Fruit fly (Drosophila melanogaster) whole organism, embryonic: ENCODE data around the gene CG8329.

Experiments used
- CG10147 ChIP-seq: fragments of 200-800 bp; sonication (Bioruptor generic); optimal IDR thresholded peaks from 2 replicates; lab custom pipeline; 2019; ENCODE audit warnings: missing biosample characterization, mild to moderate bottlenecking, missing genetic modification characterization, moderate library complexity
- CG10274 ChIP-seq: fragments of 200-800 bp; sonication (Bioruptor generic); optimal IDR thresholded peaks from 3 replicates; lab custom pipeline; 2017; ENCODE audit warnings: missing biosample characterization, mild to moderate bottlenecking, missing genetic modification characterization
- CG11085 ChIP-seq: fragments of 200-800 bp; sonication (Bioruptor generic); IDR thresholded peaks from 2 replicates; pipeline ENCODE4 v1.3.6; 2022; ENCODE audit warnings: missing biosample characterization, missing genetic modification characterization
- CG13287 ChIP-seq: fragments of 200-800 bp; sonication (Bioruptor generic); IDR thresholded peaks from 2 replicates; pipeline ENCODE4 v1.3.6; 2022; ENCODE audit warnings: missing biosample characterization, missing genetic modification characterization; ENCODE audit not compliant: partially characterized antibody
- CG13424 ChIP-seq: fragments of 200-800 bp; sonication (Bioruptor generic); optimal IDR thresholded peaks from 2 replicates; lab custom pipeline; 2019; ENCODE audit warnings: missing biosample characterization, mild to moderate bottlenecking, missing genetic modification characterization, moderate library complexity
- CG14860 ChIP-seq: fragments of 200-800 bp; sonication (Bioruptor generic); IDR thresholded peaks from 3 replicates; pipeline ENCODE4 v1.3.6; 2022; ENCODE audit warnings: missing biosample characterization, missing genetic modification characterization; ENCODE audit not compliant: partially characterized antibody
- CG1602 ChIP-seq: fragments of 200-800 bp; sonication (Bioruptor generic); optimal IDR thresholded peaks from 3 replicates; lab custom pipeline; 2016; ENCODE audit warnings: missing biosample characterization, missing genetic modification characterization
- CG17328 ChIP-seq: fragments of 200-800 bp; sonication (Bioruptor generic); IDR thresholded peaks from 2 replicates; pipeline ENCODE4 v1.3.6; 2022; ENCODE audit warnings: missing biosample characterization, missing genetic modification characterization
- CG18011 ChIP-seq: fragments of 200-800 bp; sonication (Bioruptor generic); optimal IDR thresholded peaks from 2 replicates; lab custom pipeline; 2017; ENCODE audit warnings: missing biosample characterization, missing genetic modification characterization, mild to moderate bottlenecking, moderate library complexity, missing genotype
- CG18764 ChIP-seq: fragments of 200-800 bp; sonication (Bioruptor generic); optimal IDR thresholded peaks from 3 replicates; lab custom pipeline; 2016; ENCODE audit warnings: missing biosample characterization, missing genetic modification characterization
- CG2120 ChIP-seq: fragments of 200-800 bp; sonication (Bioruptor generic); optimal IDR thresholded peaks from 3 replicates; lab custom pipeline; 2016; ENCODE audit warnings: missing biosample characterization, missing genetic modification characterization
- CG31441 ChIP-seq: fragments of 200-800 bp; sonication (Bioruptor generic); IDR thresholded peaks from 2 replicates; pipeline ENCODE4 v1.3.6; 2022; ENCODE audit warnings: missing biosample characterization, missing genetic modification characterization
- CG3995 ChIP-seq: fragments of 200-800 bp; sonication (Bioruptor generic); optimal IDR thresholded peaks from 3 replicates; lab custom pipeline; 2016; ENCODE audit warnings: missing biosample characterization, missing genetic modification characterization
- CG4617 ChIP-seq: fragments of 200-800 bp; sonication (Bioruptor generic); optimal IDR thresholded peaks from 3 replicates; lab custom pipeline; 2016; ENCODE audit warnings: missing biosample characterization, missing genetic modification characterization, borderline replicate concordance
- CG5180 ChIP-seq: fragments of 200-800 bp; sonication (Bioruptor generic); optimal IDR thresholded peaks from 3 replicates; lab custom pipeline; 2017; ENCODE audit warnings: missing biosample characterization, missing genetic modification characterization, mild to moderate bottlenecking, moderate library complexity, missing genetic modification reagents
- CG7372 ChIP-seq: fragments of 200-800 bp; sonication (Bioruptor generic); IDR thresholded peaks from 2 replicates; pipeline ENCODE4 v1.3.6; 2022; ENCODE audit warnings: missing biosample characterization, missing genetic modification characterization
- CG7556 ChIP-seq: fragments of 200-800 bp; sonication (Bioruptor generic); optimal IDR thresholded peaks from 2 replicates; lab custom pipeline; 2017; ENCODE audit warnings: missing biosample characterization, mild to moderate bottlenecking, missing genetic modification characterization
- CG7786 ChIP-seq: fragments of 200-800 bp; sonication (Bioruptor generic); optimal IDR thresholded peaks from 2 replicates; lab custom pipeline; 2016; ENCODE audit warnings: missing biosample characterization, missing genetic modification characterization
- CG9215 ChIP-seq: fragments of 200-800 bp; sonication (Bioruptor generic); IDR thresholded peaks from 2 replicates; pipeline ENCODE4 v1.3.6; 2022; ENCODE audit warnings: missing biosample characterization, missing genetic modification characterization
- Dip3 ChIP-seq: fragments of 200-800 bp; sonication (Bioruptor generic); optimal IDR thresholded peaks from 3 replicates; lab custom pipeline; 2016; ENCODE audit warnings: missing biosample characterization, missing genetic modification characterization
- Drgx ChIP-seq: fragments of 200-800 bp; sonication (Bioruptor generic); IDR thresholded peaks from 2 replicates; pipeline ENCODE4 v1.3.6; 2022; ENCODE audit warnings: missing biosample characterization, missing genetic modification characterization
- E2f1 ChIP-seq: fragments of 200-800 bp; sonication (Bioruptor generic); IDR thresholded peaks from 2 replicates; pipeline ENCODE4 v1.3.6; 2022; ENCODE audit warnings: missing biosample characterization, missing genetic modification characterization
- E2f2 ChIP-seq: fragments of 200-800 bp; sonication (Bioruptor generic); IDR thresholded peaks from 2 replicates; pipeline ENCODE4 v1.3.6; 2022; ENCODE audit warnings: missing biosample characterization, missing genetic modification characterization
- Hmx ChIP-seq: fragments of 200-800 bp; sonication (Bioruptor generic); optimal IDR thresholded peaks from 2 replicates; lab custom pipeline; 2016; ENCODE audit warnings: missing biosample characterization, missing genetic modification characterization
- MESR4 ChIP-seq: fragments of 200-800 bp; sonication (Bioruptor generic); optimal IDR thresholded peaks from 2 replicates; lab custom pipeline; 2018; ENCODE audit warnings: missing biosample characterization, mild to moderate bottlenecking, missing genetic modification characterization, moderate library complexity
- Med ChIP-seq: fragments of 200-800 bp; sonication (Bioruptor generic); peaks from one replicate; lab custom pipeline; 2016; ENCODE audit warnings: missing biosample characterization, missing genetic modification characterization, mild to moderate bottlenecking, inconsistent platforms, moderate library complexity
- Opbp ChIP-seq: fragments of 200-800 bp; sonication (Bioruptor generic); IDR thresholded peaks from 3 replicates; pipeline ENCODE4 v1.3.6; 2022; ENCODE audit warnings: missing biosample characterization, missing genetic modification characterization; ENCODE audit not compliant: partially characterized antibody
- Pdp1 ChIP-seq, 2 experiments: fragments of 200-800 bp; sonication (Bioruptor generic); optimal IDR thresholded peaks; 3 replicates each; lab custom pipeline; 2016; ENCODE audit warnings: missing biosample characterization in 2 of 2, missing genetic modification characterization in 2 of 2, mild to moderate bottlenecking in 1 of 2, moderate library complexity in 1 of 2
- Ptx1 ChIP-seq: fragments of 200-800 bp; sonication (Bioruptor generic); IDR thresholded peaks from 2 replicates; pipeline ENCODE4 v1.3.6; 2022; ENCODE audit warnings: missing biosample characterization, missing genetic modification characterization
- TFAM ChIP-seq: fragments of 200-800 bp; sonication (Bioruptor generic); optimal IDR thresholded peaks from 2 replicates; lab custom pipeline; 2017; ENCODE audit warnings: missing biosample characterization, missing genetic modification characterization, inconsistent platforms
- Usf ChIP-seq: fragments of 200-800 bp; sonication (Bioruptor generic); optimal IDR thresholded peaks from 2 replicates; lab custom pipeline; 2017; ENCODE audit warnings: missing genotype, missing biosample characterization, missing genetic modification characterization
- bigmax ChIP-seq: fragments of 200-800 bp; sonication (Bioruptor generic); optimal IDR thresholded peaks from 2 replicates; lab custom pipeline; 2018; ENCODE audit warnings: missing biosample characterization, mild to moderate bottlenecking, missing genetic modification characterization
- dmrt99B ChIP-seq: fragments of 200-800 bp; sonication (Bioruptor generic); optimal IDR thresholded peaks from 2 replicates; lab custom pipeline; 2018; ENCODE audit warnings: missing biosample characterization, mild to moderate bottlenecking, missing genetic modification characterization, moderate library complexity
- ewg ChIP-seq: fragments of 200-800 bp; sonication (Bioruptor generic); optimal IDR thresholded peaks from 3 replicates; lab custom pipeline; 2017; ENCODE audit warnings: mild to moderate bottlenecking, missing biosample characterization, missing genetic modification reagents, missing genetic modification characterization
- eyg ChIP-seq: fragments of 200-800 bp; sonication (Bioruptor generic); optimal IDR thresholded peaks from 3 replicates; lab custom pipeline; 2016; ENCODE audit warnings: missing biosample characterization, missing genetic modification characterization
- fd3F ChIP-seq: fragments of 200-800 bp; sonication (Bioruptor generic); optimal IDR thresholded peaks from 2 replicates; lab custom pipeline; 2018; ENCODE audit warnings: missing biosample characterization, mild to moderate bottlenecking, missing genetic modification characterization, moderate library complexity
- grau ChIP-seq: fragments of 200-800 bp; optimal IDR thresholded peaks from 3 replicates; lab custom pipeline; 2019; ENCODE audit warnings: missing biosample characterization, mild to moderate bottlenecking, missing genetic modification characterization, moderate library complexity
- gro ChIP-seq: fragments of 200-800 bp; sonication (Bioruptor generic); optimal IDR thresholded peaks from 2 replicates; lab custom pipeline; 2016; ENCODE audit warnings: missing biosample characterization, missing genetic modification characterization
- hkb ChIP-seq, 2 experiments: fragments of 200-800 bp in 1 of 2; fragments of >200 bp in 1 of 2; sonication (Bioruptor generic) in 1 of 2; IDR thresholded peaks in 1 of 2; optimal IDR thresholded peaks in 1 of 2; 2 replicates each; pipeline versions ENCODE4 v1.3.6 to Lab custom; 2017 to 2022; ENCODE audit warnings: missing biosample characterization in 1 of 2, missing genetic modification characterization in 1 of 2
- ind ChIP-seq: fragments of 200-800 bp; sonication (Bioruptor generic); optimal IDR thresholded peaks from 3 replicates; lab custom pipeline; 2016; ENCODE audit warnings: missing biosample characterization, missing genetic modification characterization
- maf-S ChIP-seq: fragments of 200-800 bp; sonication (Bioruptor generic); optimal IDR thresholded peaks from 2 replicates; lab custom pipeline; 2016; ENCODE audit warnings: missing biosample characterization, missing genetic modification characterization
- mam ChIP-seq: fragments of 200-800 bp; sonication (Bioruptor generic); optimal IDR thresholded peaks from 3 replicates; lab custom pipeline; 2016; ENCODE audit warnings: missing biosample characterization, missing genetic modification characterization
- ro ChIP-seq: fragments of 200-800 bp; sonication (Bioruptor generic); IDR thresholded peaks from 2 replicates; pipeline ENCODE4 v1.3.6; 2022; ENCODE audit warnings: missing biosample characterization, missing genetic modification characterization
- stc ChIP-seq: fragments of 200-800 bp; sonication (Bioruptor generic); IDR thresholded peaks from 2 replicates; pipeline ENCODE4 v1.3.6; 2022; ENCODE audit warnings: missing biosample characterization, missing genetic modification characterization
- stwl ChIP-seq: fragments of 200-800 bp; sonication (Bioruptor generic); optimal IDR thresholded peaks from 3 replicates; lab custom pipeline; 2018; ENCODE audit warnings: missing biosample characterization, mild to moderate bottlenecking, missing genetic modification characterization, moderate library complexity
- tgo ChIP-seq: fragments of 200-800 bp; sonication (Bioruptor generic); IDR thresholded peaks from 3 replicates; pipeline ENCODE4 v1.3.6; 2022; ENCODE audit warnings: missing biosample characterization, missing genetic modification characterization
- toy ChIP-seq: fragments of 200-800 bp; sonication (Bioruptor generic); IDR thresholded peaks from 2 replicates; pipeline ENCODE4 v1.3.6; 2022; ENCODE audit warnings: missing biosample characterization, missing genetic modification characterization
- trh ChIP-seq: fragments of 200-800 bp; sonication (Bioruptor generic); optimal IDR thresholded peaks from 2 replicates; lab custom pipeline; 2016; ENCODE audit warnings: missing biosample characterization, missing genetic modification characterization
- zen ChIP-seq: fragments of 200-800 bp; sonication (Bioruptor generic); optimal IDR thresholded peaks from 3 replicates; lab custom pipeline; 2018; ENCODE audit warnings: missing biosample characterization, mild to moderate bottlenecking, missing genetic modification characterization, moderate library complexity

The CG8329 gene

dm6 chr3L:9613960-9614588, 23.8 kb upstream of the CG8329 start (continued):
- TF ChIP-seq Pdp1 (GFP tag; optimal IDR thresholded peaks at IDR 0.05; lab: Kevin White, UChicago) (peak in 1 of 2 experiments; percentile 66), CG14860 (GFP tag; lab: Robert Waterston, UW) (no peak), CG1602 (GFP tag; lab: Kevin White, UChicago) (peak; percentile 17), CG2120 (GFP tag; lab: Kevin White, UChicago) (no peak), hkb (optimal IDR thresholded peaks at IDR 0.05; lab: Kevin White, UChicago) (no peak), hkb (GFP tag; IDR thresholded peaks at IDR 0.05; lab: Robert Waterston, UW) (no peak), gro (GFP tag; lab: Kevin White, UChicago) (no peak), stwl (tag; lab: Kevin White, UChicago) (peak; percentile 91), Med (GFP tag; lab: Kevin White, UChicago) (peak; percentile 76), bigmax (no peak), Opbp (GFP tag; lab: Robert Waterston, UW) (peak; percentile 48; the same call in 1 of the 3 replicates), Drgx (GFP tag; lab: Robert Waterston, UW) (no peak), toy (no peak), ro (GFP tag; lab: Robert Waterston, UW) (no peak), CG13287 (GFP tag; lab: Robert Waterston, UW) (no peak), CG5180 (GFP tag; lab: Kevin White, UChicago) (no peak), CG13424 (tag; lab: Kevin White, UChicago) (no peak), E2f2 (peak; percentile 99), CG4617 (no peak), CG9215 (no peak; the same call in 1 of the 2 replicates), MESR4 (no peak), Hmx (GFP tag; lab: Kevin White, UChicago) (no peak), CG31441 (GFP tag; lab: Robert Waterston, UW) (0 out of 2 replicates have a peak, but pooled peaks have one; percentile 35), TFAM (GFP tag; lab: Kevin White, UChicago) (no peak), trh (GFP tag; lab: Kevin White, UChicago) (no peak), stc (GFP tag; lab: Robert Waterston, UW) (no peak), dmrt99B (tag; lab: Kevin White, UChicago) (peak; percentile 3), CG11085 (GFP tag; lab: Robert Waterston, UW) (peak; percentile 70; the same call in 1 of the 2 replicates), CG18011 (GFP tag; lab: Kevin White, UChicago) (no peak), CG3995 (GFP tag; lab: Kevin White, UChicago) (no peak), CG10147 (GFP tag; lab: Kevin White, UChicago) (no peak), mam (peak; percentile 49), tgo (GFP tag; lab: Robert Waterston, UW) (no peak; the same call in 2 of the 3 replicates), eyg (GFP tag; lab: Kevin White, UChicago) (no peak), fd3F (no peak), Ptx1 (GFP tag; lab: Robert Waterston, UW) (peak; percentile 59; the same call in 1 of the 2 replicates), CG7556 (GFP tag; lab: Kevin White, UChicago) (no peak), Usf (no peak), CG18764 (GFP tag; lab: Kevin White, UChicago) (peak; percentile 59), ewg (GFP tag; lab: Kevin White, UChicago) (no peak), CG10274 (GFP tag; lab: Kevin White, UChicago) (no peak), zen (no peak), CG17328 (GFP tag; lab: Robert Waterston, UW) (0 out of 2 replicates have a peak, but pooled peaks have one; percentile 12), maf-S (GFP tag; lab: Kevin White, UChicago) (peak; percentile 35), grau (tag; lab: Kevin White, UChicago) (no peak), CG7372 (GFP tag; lab: Robert Waterston, UW) (peak; percentile 42; the same call in 1 of the 2 replicates), Dip3 (no peak), E2f1 (GFP tag; lab: Robert Waterston, UW) (no peak), ind (GFP tag; lab: Kevin White, UChicago) (peak; percentile 59), CG7786 (GFP tag; lab: Kevin White, UChicago) (no peak)
